Fruit fly (Drosophila melanogaster): ENCODE results near the gene CG1116.

CG1116 gene

DNA sequence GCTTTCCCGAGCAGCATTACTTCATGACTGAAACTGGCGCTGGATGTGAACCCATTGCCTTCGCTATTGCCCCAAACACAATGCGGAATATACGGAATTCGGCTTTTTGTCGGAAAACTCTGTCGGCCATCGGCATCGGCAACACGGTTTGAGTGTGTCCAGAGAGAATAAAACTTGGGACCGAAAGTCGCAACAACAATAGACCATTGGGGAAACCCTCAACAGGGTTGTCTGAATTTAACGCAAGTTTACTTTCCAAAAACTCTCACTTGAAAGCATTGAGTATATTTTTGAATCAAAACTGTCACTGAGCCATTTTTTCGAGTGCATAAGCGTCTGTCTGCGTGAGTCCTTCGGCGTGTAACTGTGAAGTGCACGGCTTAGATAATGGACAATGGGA lies 21.2 kb upstream of the CG1116 start (continued):
- TF ChIP-seq ey (GFP tag; optimal IDR thresholded peaks at IDR 0.05) (peak; percentile 46), CG32264 (GFP tag; optimal IDR thresholded peaks at IDR 0.05) (no peak), Jra (GFP tag; optimal IDR thresholded peaks at IDR 0.05) (no peak), usp (GFP tag; optimal IDR thresholded peaks at IDR 0.05) (no peak), br (GFP tag; optimal IDR thresholded peaks at IDR 0.05) (peak; percentile 23)

DNA sequence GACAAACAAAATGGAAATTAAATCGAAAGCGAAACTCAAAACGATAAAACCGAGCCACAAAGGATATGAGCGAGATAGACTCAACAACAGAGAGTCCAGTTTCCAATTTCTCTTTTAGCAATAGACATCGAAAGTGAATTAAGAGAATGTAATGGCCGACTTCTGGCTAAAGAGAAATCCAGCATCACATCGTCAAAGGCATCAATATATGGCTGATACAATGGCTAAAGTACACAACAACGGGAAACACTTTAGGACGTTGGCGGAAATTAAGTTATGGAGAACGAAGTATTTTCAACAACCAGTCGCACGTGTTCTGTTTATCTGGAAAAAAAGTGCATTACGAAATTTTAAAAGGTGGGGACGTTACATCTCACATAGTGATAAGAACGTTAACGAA lies 19.9 kb upstream of the CG1116 start:
- TF ChIP-seq sage (GFP tag; optimal IDR thresholded peaks at IDR 0.05) (no peak), Sp1 (GFP tag; optimal IDR thresholded peaks at IDR 0.05) (no peak), OdsH (GFP tag; optimal IDR thresholded peaks at IDR 0.05) (no peak), Myc (optimal IDR thresholded peaks at IDR 0.05) (no peak), Hr78 (GFP tag; optimal IDR thresholded peaks at IDR 0.05) (no peak), dsf (GFP tag; optimal IDR thresholded peaks at IDR 0.05; ENCODE audit: borderline replicate concordance) (no peak), fru (GFP tag; optimal IDR thresholded peaks at IDR 0.05) (no peak), CrebA (GFP tag; optimal IDR thresholded peaks at IDR 0.05; ENCODE audit: borderline replicate concordance) (no peak), Rel (GFP tag; optimal IDR thresholded peaks at IDR 0.05) (no peak), Rel (tag; optimal IDR thresholded peaks at IDR 0.05) (no peak), foxo (GFP tag; optimal IDR thresholded peaks at IDR 0.05) (no peak), h (GFP tag; optimal IDR thresholded peaks at IDR 0.05) (no peak), brk (GFP tag; optimal IDR thresholded peaks at IDR 0.05) (no peak), Abd-B (GFP tag; optimal IDR thresholded peaks at IDR 0.05) (no peak), jim (GFP tag; optimal IDR thresholded peaks at IDR 0.05) (no peak), HLH106 (tag; optimal IDR thresholded peaks at IDR 0.05) (no peak)

DNA sequence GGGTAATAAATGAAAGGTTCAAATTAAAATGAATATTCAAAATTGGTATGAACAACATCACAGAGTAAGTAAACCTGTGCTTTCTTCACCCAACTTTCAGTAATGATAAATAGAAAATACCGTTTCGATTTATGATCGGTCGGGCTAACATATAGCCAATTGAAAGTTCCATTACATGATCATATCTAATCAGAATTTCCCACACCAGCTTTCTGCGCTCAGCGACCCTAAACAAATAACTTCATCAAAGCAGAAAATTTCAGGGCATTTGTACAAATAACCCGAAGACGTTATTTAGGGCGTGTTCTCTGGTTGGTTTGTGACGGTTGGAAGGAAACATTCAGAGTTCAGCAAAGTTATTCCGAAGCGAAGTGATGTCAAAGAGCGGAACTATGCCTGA lies 15.7 kb upstream of the CG1116 start:
- no peak for TF ChIP-seq GATAd (GFP tag; optimal IDR thresholded peaks at IDR 0.05)

DNA sequence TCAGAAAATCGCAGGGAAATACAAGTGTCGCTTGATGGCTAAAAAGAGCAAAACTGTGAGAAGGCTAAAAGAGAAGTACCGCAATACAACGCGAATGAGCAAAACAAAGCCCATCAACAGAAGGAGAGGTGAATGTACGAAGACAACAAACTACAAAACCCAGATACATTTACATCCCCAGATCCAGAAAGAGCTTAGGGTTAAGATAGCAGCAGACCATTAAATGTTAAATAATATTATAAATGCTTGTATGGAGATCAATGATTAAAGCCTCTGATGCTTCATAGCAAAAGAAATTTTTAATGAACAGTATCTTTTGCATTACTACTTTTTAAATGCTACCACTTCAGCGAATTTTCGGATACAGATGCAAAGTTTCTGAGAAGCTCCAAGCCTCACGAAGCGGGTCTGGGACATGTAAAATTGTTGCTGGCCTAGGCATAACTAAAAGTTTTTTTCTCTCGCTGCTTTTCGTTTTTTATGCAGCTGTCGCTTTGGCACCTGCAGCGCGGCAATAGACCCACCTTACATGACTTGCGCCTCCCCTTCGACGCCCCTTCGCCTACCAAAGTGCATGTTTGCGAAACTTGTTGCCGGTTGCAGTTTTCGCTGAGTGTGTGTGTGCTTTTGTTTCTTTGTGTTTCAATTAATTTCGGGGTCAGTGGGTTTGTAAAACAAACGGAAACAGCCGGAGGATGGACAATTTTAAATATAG lies 14.0 kb upstream of the CG1116 start:
- TF ChIP-seq woc (GFP tag; optimal IDR thresholded peaks at IDR 0.05) (no peak), rgr (GFP tag; optimal IDR thresholded peaks at IDR 0.05) (no peak)

DNA sequence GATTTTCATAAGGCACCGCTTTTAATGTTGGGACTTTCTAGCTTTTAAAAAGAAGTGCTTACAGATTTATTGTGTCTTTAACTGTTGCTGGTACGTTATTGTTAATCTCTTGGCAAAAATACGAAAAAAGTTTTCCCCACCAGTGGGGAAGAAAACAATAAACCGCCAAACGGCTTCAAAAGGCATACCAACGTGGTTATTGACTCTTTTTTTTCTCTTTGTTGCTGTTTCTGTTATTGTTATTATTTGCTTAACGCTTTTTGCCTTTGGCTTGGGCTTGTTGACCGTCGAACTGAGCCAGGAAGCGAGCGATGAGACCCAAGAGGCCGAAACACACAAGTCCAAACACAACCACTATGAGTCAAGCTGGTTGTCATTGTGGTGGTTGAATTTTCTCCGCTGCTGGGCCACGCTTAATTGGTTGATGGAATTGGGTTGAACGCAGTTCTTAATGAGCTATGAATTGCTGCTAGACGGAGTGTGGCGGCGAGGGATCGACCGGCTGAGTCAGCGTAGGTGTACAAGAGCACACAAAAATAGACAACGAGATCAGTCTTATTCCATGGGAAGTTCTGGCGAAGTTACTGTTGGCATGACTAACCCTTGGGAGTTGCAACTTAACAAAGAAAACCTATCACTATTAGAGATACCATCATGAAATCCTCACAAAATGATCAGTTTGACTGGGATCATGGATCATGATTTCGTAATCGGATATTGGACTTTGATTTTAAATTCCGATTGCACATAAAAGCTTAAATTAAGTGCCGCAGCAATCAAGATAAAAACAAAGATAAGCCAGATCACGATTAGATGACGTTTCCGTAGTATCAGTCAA lies 12.0 kb upstream of the CG1116 start:
- TF ChIP-seq Rel (GFP tag; optimal IDR thresholded peaks at IDR 0.05) = no peak
- peak; percentile 80 for TF ChIP-seq Rel (tag; optimal IDR thresholded peaks at IDR 0.05)
- no peak for TF ChIP-seq N (GFP tag; optimal IDR thresholded peaks at IDR 0.05)

DNA sequence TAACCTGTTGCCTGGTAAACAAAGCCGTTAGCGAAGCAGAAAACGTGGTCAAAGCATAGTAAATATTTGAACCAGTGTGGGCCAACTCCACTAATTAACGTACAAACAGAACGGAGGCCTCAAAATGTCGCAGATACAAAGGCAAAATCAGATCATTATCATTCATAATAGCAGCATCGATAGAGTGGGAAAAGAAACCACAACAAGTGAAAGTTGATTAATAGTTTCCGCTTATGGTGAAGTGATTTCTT lies 11.4 kb upstream of the CG1116 start:
- TF ChIP-seq sage (GFP tag; optimal IDR thresholded peaks at IDR 0.05) = no peak
- no peak for TF ChIP-seq lola (GFP tag; optimal IDR thresholded peaks at IDR 0.05)

DNA sequence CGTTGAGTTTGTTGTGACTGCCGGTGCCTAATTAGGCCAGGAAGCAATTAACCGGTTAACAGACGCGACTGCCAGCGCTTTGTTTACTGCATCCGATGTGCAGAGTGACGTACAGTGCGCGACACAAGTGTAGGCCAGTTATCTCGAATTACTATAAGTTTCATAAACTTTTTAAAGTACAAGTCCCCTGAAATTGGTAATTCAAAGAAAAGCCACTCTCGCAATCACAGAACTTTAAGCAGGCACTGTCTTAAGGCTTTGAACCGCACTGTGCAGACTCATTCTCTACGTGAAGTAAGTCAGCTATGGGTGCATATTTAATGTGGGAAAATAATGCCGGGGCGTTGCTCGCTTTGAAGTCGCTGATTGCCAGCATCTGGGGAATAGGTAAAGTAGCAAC lies 10.0 kb upstream of the CG1116 start:
- TF ChIP-seq psq (GFP tag; optimal IDR thresholded peaks at IDR 0.05) = peak; percentile 44
- TF ChIP-seq h (GFP tag; optimal IDR thresholded peaks at IDR 0.05) = peak; percentile 75
- TF ChIP-seq Sp1 (GFP tag; optimal IDR thresholded peaks at IDR 0.05) = peak; percentile 48
- no peak for TF ChIP-seq jim (GFP tag; optimal IDR thresholded peaks at IDR 0.05)
- no peak for TF ChIP-seq Abd-B (GFP tag; optimal IDR thresholded peaks at IDR 0.05)
- no peak for TF ChIP-seq N (GFP tag; optimal IDR thresholded peaks at IDR 0.05)
- no peak for TF ChIP-seq CG9705 (GFP tag; optimal IDR thresholded peaks at IDR 0.05)
- no peak for TF ChIP-seq woc (GFP tag; optimal IDR thresholded peaks at IDR 0.05)
- TF ChIP-seq Dif (GFP tag; optimal IDR thresholded peaks at IDR 0.05; ENCODE audit: partially characterized antibody) = no peak
- TF ChIP-seq Hnf4 (GFP tag; optimal IDR thresholded peaks at IDR 0.05) = peak; percentile 58
- TF ChIP-seq dl (GFP tag; optimal IDR thresholded peaks at IDR 0.05; ENCODE audit: insufficient read depth in 1 of 2, partially characterized antibody in 2 of 2) = no peak
- TF ChIP-seq dsf (GFP tag; optimal IDR thresholded peaks at IDR 0.05; ENCODE audit: borderline replicate concordance) = no peak
- TF ChIP-seq CG32264 (GFP tag; optimal IDR thresholded peaks at IDR 0.05) = peak; percentile 25
- peak; percentile 74 for TF ChIP-seq br (GFP tag; optimal IDR thresholded peaks at IDR 0.05)
- peak; percentile 64 for TF ChIP-seq fru (GFP tag; optimal IDR thresholded peaks at IDR 0.05)
- no peak for TF ChIP-seq CrebA (GFP tag; optimal IDR thresholded peaks at IDR 0.05; ENCODE audit: borderline replicate concordance)
- TF ChIP-seq Dfd (GFP tag; optimal IDR thresholded peaks at IDR 0.05) = no peak
- TF ChIP-seq dmrt93B (GFP tag; optimal IDR thresholded peaks at IDR 0.05) = peak; percentile 19
- TF ChIP-seq brk (GFP tag; optimal IDR thresholded peaks at IDR 0.05) = no peak
- TF ChIP-seq Jra (GFP tag; optimal IDR thresholded peaks at IDR 0.05) = no peak
- no peak for TF ChIP-seq tai (GFP tag; optimal IDR thresholded peaks at IDR 0.05)
- peak; percentile 57 for TF ChIP-seq OdsH (GFP tag; optimal IDR thresholded peaks at IDR 0.05)
- TF ChIP-seq ey (GFP tag; optimal IDR thresholded peaks at IDR 0.05) = peak; percentile 73
- TF ChIP-seq sage (GFP tag; optimal IDR thresholded peaks at IDR 0.05) = peak; percentile 37
- no peak for TF ChIP-seq pan (optimal IDR thresholded peaks at IDR 0.05)
- TF ChIP-seq HLH106 (tag; optimal IDR thresholded peaks at IDR 0.05) = peak; percentile 65
- TF ChIP-seq lola (GFP tag; optimal IDR thresholded peaks at IDR 0.05) = no peak
- TF ChIP-seq foxo (GFP tag; optimal IDR thresholded peaks at IDR 0.05) = peak in 1 of 2 experiments; percentile 78
- TF ChIP-seq Myc (optimal IDR thresholded peaks at IDR 0.05) = no peak
